Worm (Caenorhabditis elegans) whole organism, L2 larva: ENCODE results near the gene Y49F6B.8.

ENCODE experiments used
- C34F6.9 ChIP-seq: fragments of 150-350 bp; optimal IDR thresholded peaks from 2 replicates; lab custom pipeline; 2014; ENCODE audit warnings: missing biosample characterization, missing genetic modification characterization
- F13H6.1 ChIP-seq: sonication (generic microtip); optimal IDR thresholded peaks from 2 replicates; lab custom pipeline; 2016; ENCODE audit warnings: missing genetic modification characterization, missing compliant biosample characterization
- R02D3.7 ChIP-seq: fragments of 150-350 bp; optimal IDR thresholded peaks from 2 replicates; lab custom pipeline; 2014; ENCODE audit warnings: missing biosample characterization, missing genetic modification characterization
- Y55F3AM.14 ChIP-seq: fragments of 200-800 bp; sonication (Bioruptor generic); optimal IDR thresholded peaks from 2 replicates; lab custom pipeline; 2018; ENCODE audit warnings: mild to moderate bottlenecking, missing genetic modification characterization, missing compliant biosample characterization
- ZK546.5 ChIP-seq: sonication (generic microtip); optimal IDR thresholded peaks from 2 replicates; lab custom pipeline; 2017; ENCODE audit warnings: missing biosample characterization, missing genetic modification characterization
- alr-1 ChIP-seq: fragments of 150-350 bp; optimal IDR thresholded peaks from 2 replicates; lab custom pipeline; 2014; ENCODE audit warnings: missing biosample characterization, missing genetic modification characterization
- aly-2 ChIP-seq: fragments of 150-350 bp; optimal IDR thresholded peaks from 2 replicates; lab custom pipeline; 2014; ENCODE audit warnings: missing biosample characterization, missing genetic modification characterization
- ama-1 ChIP-seq: fragments of 150-350 bp; optimal IDR thresholded peaks from 2 replicates; lab custom pipeline; 2018; ENCODE audit warnings: inconsistent platforms
- blmp-1 ChIP-seq: sonication (generic microtip); optimal IDR thresholded peaks from 2 replicates; lab custom pipeline; 2017; ENCODE audit warnings: missing genetic modification characterization, mild to moderate bottlenecking, missing compliant biosample characterization, antibody characterized with exemption, moderate library complexity; ENCODE audit not compliant: insufficient read depth
- ceh-16 ChIP-seq: fragments of 150-350 bp; optimal IDR thresholded peaks from 2 replicates; lab custom pipeline; 2014; ENCODE audit warnings: missing biosample characterization, missing genetic modification characterization
- ceh-82 ChIP-seq: fragments of 150-350 bp; optimal IDR thresholded peaks from 2 replicates; lab custom pipeline; 2014; ENCODE audit warnings: missing biosample characterization, missing genetic modification characterization
- crh-2 ChIP-seq: sonication (generic microtip); optimal IDR thresholded peaks from 2 replicates; lab custom pipeline; 2017; ENCODE audit warnings: missing biosample characterization, missing genetic modification characterization
- dmd-4 ChIP-seq: sonication (generic microtip); optimal IDR thresholded peaks from 2 replicates; lab custom pipeline; 2017; ENCODE audit warnings: missing biosample characterization, missing genetic modification characterization
- egl-27 ChIP-seq: sonication (generic microtip); optimal IDR thresholded peaks from 3 replicates; lab custom pipeline; 2017; ENCODE audit warnings: missing biosample characterization, missing genetic modification reagents, missing genetic modification characterization
- elt-1 ChIP-seq: fragments of 150-350 bp; optimal IDR thresholded peaks from 2 replicates; lab custom pipeline; 2014; ENCODE audit warnings: missing biosample characterization, missing genetic modification characterization
- elt-3 ChIP-seq: sonication (generic microtip); optimal IDR thresholded peaks from 2 replicates; lab custom pipeline; 2017; ENCODE audit warnings: missing biosample characterization, missing genetic modification characterization
- fos-1 ChIP-seq: fragments of 150-350 bp; optimal IDR thresholded peaks from 2 replicates; lab custom pipeline; 2014; ENCODE audit warnings: missing biosample characterization, missing genetic modification characterization
- gmeb-1 ChIP-seq: fragments of 150-350 bp; optimal IDR thresholded peaks from 2 replicates; lab custom pipeline; 2014; ENCODE audit warnings: missing biosample characterization, missing genetic modification characterization
- lin-11 ChIP-seq: fragments of 150-350 bp; sonication (generic microtip); optimal IDR thresholded peaks from 2 replicates; lab custom pipeline; 2014; ENCODE audit warnings: missing biosample characterization, missing genetic modification characterization, inconsistent platforms, mixed read lengths
- lin-13 ChIP-seq: fragments of 150-350 bp; optimal IDR thresholded peaks from 2 replicates; lab custom pipeline; 2014; ENCODE audit warnings: missing biosample characterization, missing genetic modification reagents, missing genetic modification characterization
- lin-39 ChIP-seq: fragments of 150-350 bp; optimal IDR thresholded peaks from 2 replicates; lab custom pipeline; 2014; ENCODE audit warnings: missing biosample characterization, missing genetic modification reagents, missing genetic modification characterization
- lsy-2 ChIP-seq, 2 experiments: fragments of 150-350 bp in 1 of 2; sonication (generic microtip) in 1 of 2; optimal IDR thresholded peaks; 2 replicates each; lab custom pipeline; 2014 to 2017; ENCODE audit warnings: missing biosample characterization in 2 of 2, missing genetic modification characterization in 2 of 2
- mab-5 ChIP-seq: fragments of 150-350 bp; optimal IDR thresholded peaks from 2 replicates; lab custom pipeline; 2014; ENCODE audit warnings: missing biosample characterization, missing genetic modification characterization
- mbf-1 ChIP-seq: sonication (generic microtip); optimal IDR thresholded peaks from 2 replicates; lab custom pipeline; 2017; ENCODE audit warnings: missing biosample characterization, missing genetic modification characterization
- mdl-1 ChIP-seq, 2 experiments: fragments of 150-350 bp in 1 of 2; sonication (generic microtip) in 1 of 2; optimal IDR thresholded peaks; 2 replicates each; lab custom pipeline; 2017; ENCODE audit warnings: missing biosample characterization in 2 of 2, missing genetic modification characterization in 2 of 2
- nhr-10 ChIP-seq: sonication (generic microtip); optimal IDR thresholded peaks from 2 replicates; lab custom pipeline; 2017; ENCODE audit warnings: missing biosample characterization, missing genetic modification characterization
- nhr-11 ChIP-seq: fragments of 150-350 bp; optimal IDR thresholded peaks from 2 replicates; lab custom pipeline; 2014; ENCODE audit warnings: missing biosample characterization, missing genetic modification characterization
- nhr-12 ChIP-seq: fragments of 150-350 bp; optimal IDR thresholded peaks from 2 replicates; lab custom pipeline; 2014; ENCODE audit warnings: missing biosample characterization, missing genetic modification characterization
- nhr-129 ChIP-seq: fragments of 150-350 bp; optimal IDR thresholded peaks from 2 replicates; lab custom pipeline; 2014; ENCODE audit warnings: missing biosample characterization, missing genetic modification characterization
- nhr-21 ChIP-seq: fragments of 150-350 bp; optimal IDR thresholded peaks from 2 replicates; lab custom pipeline; 2014; ENCODE audit warnings: missing biosample characterization, missing genetic modification characterization
- nhr-23 ChIP-seq: fragments of 150-350 bp; optimal IDR thresholded peaks from 2 replicates; lab custom pipeline; 2014; ENCODE audit warnings: missing biosample characterization, missing genetic modification reagents, missing genetic modification characterization
- nhr-237 ChIP-seq: fragments of 150-350 bp; optimal IDR thresholded peaks from 2 replicates; lab custom pipeline; 2014; ENCODE audit warnings: missing biosample characterization, missing genetic modification characterization
- nhr-25 ChIP-seq: fragments of 150-350 bp; sonication (generic microtip); optimal IDR thresholded peaks from 3 replicates; lab custom pipeline; 2014; ENCODE audit warnings: missing biosample characterization, missing genetic modification characterization
- nhr-6 ChIP-seq: fragments of 150-350 bp; optimal IDR thresholded peaks from 2 replicates; lab custom pipeline; 2014; ENCODE audit warnings: missing biosample characterization, missing genetic modification characterization
- nhr-77 ChIP-seq: fragments of 150-350 bp; optimal IDR thresholded peaks from 2 replicates; lab custom pipeline; 2014; ENCODE audit warnings: missing biosample characterization, missing genetic modification characterization
- peb-1 ChIP-seq: fragments of 150-350 bp; optimal IDR thresholded peaks from 2 replicates; lab custom pipeline; 2014; ENCODE audit warnings: missing biosample characterization, missing genetic modification characterization
- sem-4 ChIP-seq: fragments of 150-350 bp; optimal IDR thresholded peaks from 2 replicates; lab custom pipeline; 2014; ENCODE audit warnings: missing biosample characterization, missing genetic modification reagents, missing genetic modification characterization
- skn-1 ChIP-seq: sonication (generic microtip); optimal IDR thresholded peaks from 2 replicates; lab custom pipeline; 2017; ENCODE audit warnings: missing biosample characterization, missing genetic modification characterization
- sma-3 ChIP-seq: sonication (generic microtip); optimal IDR thresholded peaks from 2 replicates; lab custom pipeline; 2016; ENCODE audit warnings: missing genetic modification reagents, missing genetic modification characterization, missing compliant biosample characterization
- sma-9 ChIP-seq, 2 experiments: fragments of 150-350 bp in 1 of 2; sonication (generic microtip) in 1 of 2; optimal IDR thresholded peaks; 2 replicates each; lab custom pipeline; 2014 to 2016; ENCODE audit warnings: missing genetic modification characterization in 2 of 2, mild to moderate bottlenecking in 1 of 2, missing biosample characterization in 1 of 2, missing compliant biosample characterization in 1 of 2, missing genetic modification reagents in 1 of 2, moderate library complexity in 1 of 2
- snpc-4 ChIP-seq: fragments of 150-350 bp; optimal IDR thresholded peaks from 2 replicates; lab custom pipeline; 2014; ENCODE audit warnings: missing biosample characterization, missing genetic modification characterization
- unc-39 ChIP-seq: fragments of 150-350 bp; optimal IDR thresholded peaks from 2 replicates; lab custom pipeline; 2014; ENCODE audit warnings: missing biosample characterization, missing genetic modification characterization
- unc-55 ChIP-seq: fragments of 150-350 bp; sonication (generic microtip); optimal IDR thresholded peaks from 3 replicates; lab custom pipeline; 2014; ENCODE audit warnings: missing biosample characterization, missing genetic modification reagents, missing genetic modification characterization
- unc-62 ChIP-seq: fragments of 150-350 bp; optimal IDR thresholded peaks from 2 replicates; lab custom pipeline; 2014; ENCODE audit warnings: missing biosample characterization, missing genetic modification reagents, missing genetic modification characterization
- zag-1 ChIP-seq: fragments of 150-350 bp; optimal IDR thresholded peaks from 2 replicates; lab custom pipeline; 2014; ENCODE audit warnings: missing biosample characterization, missing genetic modification characterization
- ztf-1 ChIP-seq: fragments of 200-800 bp; sonication (Bioruptor generic); conservative IDR thresholded peaks from 2 replicates; pipeline ENCODE4 v1.3.6; 2022; ENCODE audit warnings: missing genetic modification characterization, missing compliant biosample characterization
- ztf-11 ChIP-seq: sonication (generic microtip); optimal IDR thresholded peaks from 2 replicates; lab custom pipeline; 2017; ENCODE audit warnings: missing biosample characterization, missing genetic modification characterization
- ztf-4 ChIP-seq: fragments of 150-350 bp; optimal IDR thresholded peaks from 2 replicates; lab custom pipeline; 2014; ENCODE audit warnings: missing biosample characterization, missing genetic modification characterization

Y49F6B.8 gene

ce11 chrII:3502520-3503323, 21.2 kb upstream of the Y49F6B.8 start, which contains the start of the genes col-71 and Y49F6B.2:
col-71 (minus strand) TSS chrII:3502570.
Y49F6B.2 (plus strand) TSS chrII:3502968.
- TF ChIP-seq blmp-1 (tag; lab: Kevin White, UChicago) (no peak), alr-1 (tag; lab: Kevin White, UChicago) (no peak), egl-27 (tag; lab: Kevin White, UChicago) (no peak), ZK546.5 (tag; lab: Kevin White, UChicago) (no peak), sem-4 (tag; lab: Kevin White, UChicago) (peak; percentile 47), aly-2 (tag; lab: Kevin White, UChicago) (no peak), dmd-4 (tag; lab: Kevin White, UChicago) (no peak), ceh-82 (tag; lab: Kevin White, UChicago) (no peak), lin-11 (peak; percentile 12), sma-3 (peak; percentile 77), nhr-11 (no peak), nhr-23 (tag; lab: Kevin White, UChicago) (no peak), mbf-1 (tag; lab: Kevin White, UChicago) (no peak), ztf-1 (GFP tag; lab: Robert Waterston, UW) (no peak), ceh-16 (tag; lab: Kevin White, UChicago) (no peak), nhr-6 (peak; percentile 46), nhr-10 (tag; lab: Kevin White, UChicago) (no peak), zag-1 (tag; lab: Kevin White, UChicago) (peak; percentile 33), C34F6.9 (peak; percentile 91), elt-1 (tag; lab: Kevin White, UChicago) (no peak), skn-1 (tag; lab: Kevin White, UChicago) (no peak), snpc-4 (tag; lab: Kevin White, UChicago) (peak; percentile 23), unc-62 (no peak), nhr-21 (tag; lab: Kevin White, UChicago) (peak; percentile 36), nhr-129 (tag; lab: Kevin White, UChicago) (peak; percentile 46), peb-1 (tag; lab: Kevin White, UChicago) (no peak), ztf-11 (tag; lab: Kevin White, UChicago) (no peak), unc-55 (GFP tag; lab: Kevin White, UChicago) (peak; percentile 86), lin-39 (tag; lab: Kevin White, UChicago) (no peak), crh-2 (peak; percentile 73), gmeb-1 (peak; percentile 71), ama-1 (no peak), nhr-25 (tag; lab: Kevin White, UChicago) (peak; percentile 56), Y55F3AM.14 (GFP tag; lab: Kevin White, UChicago) (peak; percentile 25), sma-9 (GFP tag; optimal IDR thresholded peaks at IDR 0.05; lab: Kevin White, UChicago) (no peak), sma-9 (tag; optimal IDR thresholded peaks at IDR 0.05; lab: Kevin White, UChicago) (no peak), nhr-237 (tag; lab: Kevin White, UChicago) (no peak), F13H6.1 (peak; percentile 74), lin-13 (peak; percentile 78), fos-1 (tag; lab: Kevin White, UChicago) (peak; percentile 26), elt-3 (tag; lab: Kevin White, UChicago) (no peak), nhr-77 (tag; lab: Kevin White, UChicago) (no peak), R02D3.7 (peak; percentile 19), ztf-4 (tag; lab: Kevin White, UChicago) (no peak), nhr-12 (tag; lab: Kevin White, UChicago) (no peak), lsy-2 (tag; optimal IDR thresholded peaks at IDR 0.05; lab: Kevin White, UChicago) (peak; percentile 84 to 88), mab-5 (peak; percentile 51), unc-39 (tag; lab: Kevin White, UChicago) (no peak), mdl-1 (tag; optimal IDR thresholded peaks at IDR 0.05; lab: Kevin White, UChicago) (no peak)
